Worm (Caenorhabditis elegans) whole organism, young adult: Measurements from ENCODE around the gene cbp-1.
A peak's percentile ranks its signal among the peaks of the same experiment; 100 is the strongest.

Experiments used
- B0336.3 ChIP-seq: fragments of 200-800 bp; sonication (Bioruptor generic); IDR thresholded peaks from 2 replicates; pipeline ENCODE4 v1.3.6; 2022; ENCODE audit warnings: missing genetic modification characterization, missing compliant biosample characterization
- ama-1 ChIP-seq, 3 experiments: fragments of 150-350 bp in 1 of 3; sonication (generic microtip) in 2 of 3; optimal IDR thresholded peaks; 2 replicates each; lab custom pipeline; 2014 to 2018; ENCODE audit warnings: missing biosample characterization in 2 of 3, missing genetic modification characterization in 2 of 3, missing genetic modification reagents in 2 of 3
- athp-1 ChIP-seq: sonication (generic microtip); optimal IDR thresholded peaks from 2 replicates; lab custom pipeline; 2017; ENCODE audit warnings: mild to moderate bottlenecking, missing genetic modification characterization, missing compliant biosample characterization
- dpl-1 ChIP-seq: fragments of 150-350 bp; optimal IDR thresholded peaks from 2 replicates; lab custom pipeline; 2014; ENCODE audit warnings: missing biosample characterization, missing genetic modification reagents, missing genetic modification characterization
- hlh-26 ChIP-seq: fragments of 200-800 bp; sonication (Bioruptor generic); conservative IDR thresholded peaks from 2 replicates; pipeline ENCODE4 v1.3.6; 2022; ENCODE audit warnings: missing genetic modification reagents, missing genetic modification characterization, missing compliant biosample characterization
- lin-35 ChIP-seq, 3 experiments: fragments of 150-350 bp in 2 of 3; sonication (generic microtip) in 1 of 3; optimal IDR thresholded peaks; 2 replicates each; lab custom pipeline; 2014 to 2018; ENCODE audit warnings: missing biosample characterization in 3 of 3, missing genetic modification characterization in 3 of 3, missing genetic modification reagents in 3 of 3
- pha-4 ChIP-seq: fragments of 150-350 bp; sonication (generic microtip); optimal IDR thresholded peaks from 2 replicates; lab custom pipeline; 2014; ENCODE audit warnings: missing biosample characterization, missing genetic modification reagents, missing genetic modification characterization
- repo-1 ChIP-seq: sonication (generic microtip); optimal IDR thresholded peaks from 2 replicates; lab custom pipeline; 2017; ENCODE audit warnings: mild to moderate bottlenecking, missing genetic modification characterization, missing compliant biosample characterization
- snpc-4 ChIP-seq, 5 experiments: fragments of 150-350 bp in 1 of 5; sonication (generic microtip) in 4 of 5; optimal IDR thresholded peaks; 2 replicates each; lab custom pipeline; 2014 to 2018; ENCODE audit warnings: missing genetic modification characterization in 5 of 5, missing biosample characterization in 3 of 5, antibody characterized with exemption in 2 of 5, mild to moderate bottlenecking in 2 of 5, missing compliant biosample characterization in 2 of 5, missing genotype in 2 of 5, moderate library complexity in 2 of 5, missing genetic modification reagents in 1 of 5

DNA sequence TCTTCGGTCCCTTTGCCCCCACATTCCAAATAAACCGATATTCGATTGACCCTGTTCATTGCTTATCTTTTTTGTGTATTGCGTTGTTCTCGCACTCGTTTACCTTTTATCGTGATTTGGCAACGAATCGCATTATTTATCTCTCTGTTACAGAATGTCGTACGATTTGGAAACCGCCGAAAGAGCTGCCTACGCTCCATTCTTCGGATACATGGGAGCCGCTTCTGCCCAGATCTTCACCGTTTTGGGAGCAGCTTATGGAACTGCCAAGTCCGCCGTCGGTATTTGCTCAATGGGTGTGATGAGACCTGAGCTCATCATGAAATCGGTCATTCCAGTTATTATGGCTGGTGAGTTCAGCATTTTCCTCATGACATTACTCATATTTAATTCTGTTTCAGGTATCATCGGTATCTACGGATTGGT, 15.7 kb downstream of the cbp-1 start, which contains the start of gene vha-2:
- TF ChIP-seq hlh-26 (GFP tag; lab: Robert Waterston, UW), result no peak
- TF ChIP-seq B0336.3, result peak; percentile 92
- peak; percentile 62 for TF ChIP-seq repo-1 (tag; lab: Kevin White, UChicago)
- TF ChIP-seq pha-4 (tag; lab: Kevin White, UChicago), result no peak
- TF ChIP-seq athp-1 (tag; lab: Kevin White, UChicago), result peak; percentile 77
- TF ChIP-seq snpc-4 (GFP tag; optimal IDR thresholded peaks at IDR 0.05; lab: Kevin White, UChicago), result no peak
- TF ChIP-seq snpc-4 (tag; optimal IDR thresholded peaks at IDR 0.05; lab: Kevin White, UChicago), result peak in 1 of 4 experiments; percentile 29
- TF ChIP-seq dpl-1 (GFP tag; lab: Kevin White, UChicago), result no peak
- no peak for TF ChIP-seq lin-35 (GFP tag; optimal IDR thresholded peaks at IDR 0.05; lab: Kevin White, UChicago)
- TF ChIP-seq ama-1 (optimal IDR thresholded peaks at IDR 0.05; lab: Kevin White, UChicago), result no peak
- TF ChIP-seq ama-1 (GFP tag; optimal IDR thresholded peaks at IDR 0.05; lab: Kevin White, UChicago), result peak in 1 of 2 experiments; percentile 10
